Worm (Caenorhabditis elegans): Measurements from ENCODE around the gene C44C10.5.

DNA sequence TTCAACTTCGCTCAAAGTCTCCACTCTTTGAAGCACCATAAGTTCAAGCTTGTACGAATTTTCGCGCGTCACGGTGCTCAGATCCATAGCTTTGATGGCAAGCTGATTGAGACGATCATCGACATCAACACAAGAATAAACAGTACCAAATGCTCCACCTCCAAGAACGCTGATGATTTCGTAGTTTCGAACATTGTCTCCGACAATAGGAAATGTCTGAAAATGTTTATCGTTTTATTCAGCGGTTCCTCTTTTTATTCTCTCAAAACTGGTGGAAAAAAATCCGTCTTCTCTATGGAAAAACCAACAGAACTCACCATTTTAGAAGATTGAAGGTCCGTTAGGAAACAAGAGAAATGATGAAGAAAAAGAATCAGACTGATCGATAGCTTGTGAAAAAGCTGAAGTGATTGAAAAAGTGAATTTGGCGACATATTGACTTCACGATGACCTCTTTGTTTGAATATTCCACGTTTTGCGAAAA, 2.5 kb upstream of the C44C10.5 start, which contains the start of gene C44C10.7:
- TF ChIP-seq ceh-82 (tag; optimal IDR thresholded peaks at IDR 0.05) (no peak), sem-4 (tag; optimal IDR thresholded peaks at IDR 0.05) (no peak), nhr-77 (tag; optimal IDR thresholded peaks at IDR 0.05) (no peak), skn-1 (tag; optimal IDR thresholded peaks at IDR 0.05) (no peak), F13H6.1 (tag; optimal IDR thresholded peaks at IDR 0.05) (no peak), elt-3 (tag; optimal IDR thresholded peaks at IDR 0.05) (no peak), lin-11 (tag; optimal IDR thresholded peaks at IDR 0.05) (no peak), lsy-2 (tag; optimal IDR thresholded peaks at IDR 0.05) (no peak), egl-27 (tag; optimal IDR thresholded peaks at IDR 0.05) (no peak), snpc-4 (tag; optimal IDR thresholded peaks at IDR 0.05) (no peak), ZK546.5 (tag; optimal IDR thresholded peaks at IDR 0.05) (no peak)
